Worm (Caenorhabditis elegans): ENCODE data around the gene K05F1.8.

Gene K05F1.8

DNA sequence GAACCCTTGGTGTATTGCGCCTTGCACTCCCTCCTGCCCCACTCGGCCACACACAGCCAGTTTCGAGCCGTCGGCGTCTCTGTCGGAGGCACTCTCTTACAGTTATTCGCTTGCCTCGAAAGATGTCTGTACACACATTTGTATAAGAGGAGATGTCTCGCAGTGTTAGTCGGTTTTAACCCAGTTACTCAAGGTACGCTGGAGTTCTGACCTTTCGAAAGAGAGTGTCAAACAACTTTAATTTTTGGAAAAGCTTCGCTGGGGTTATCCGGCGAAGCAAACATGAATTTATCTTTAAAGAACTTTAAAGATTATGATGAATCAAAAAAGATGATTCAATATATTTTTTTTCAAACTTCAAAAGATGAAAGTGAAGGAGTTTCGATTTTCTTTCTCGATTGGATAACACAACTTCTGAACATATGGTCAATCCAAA, 45.3 kb upstream of the K05F1.8 start (continued):
- TF ChIP-seq attf-4 (tag; optimal IDR thresholded peaks at IDR 0.05) (peak; percentile 48), spr-3 (GFP tag; optimal IDR thresholded peaks at IDR 0.05) (peak; percentile 97), daf-19 (GFP tag; conservative IDR thresholded peaks at IDR 0.05) (peak; percentile 99), egl-43 (GFP tag; IDR thresholded peaks at IDR 0.05) (peak; percentile 99), dpl-1 (GFP tag; optimal IDR thresholded peaks at IDR 0.05) (peak; percentile 87), hlh-30 (tag; optimal IDR thresholded peaks at IDR 0.05; ENCODE audit: insufficient read depth) (peak; percentile 96), nhr-25 (tag; optimal IDR thresholded peaks at IDR 0.05; ENCODE audit: borderline replicate concordance, insufficient read depth) (peak; percentile 96), Y105C5A.15 (GFP tag; IDR thresholded peaks at IDR 0.05) (peak; percentile 74; the same call in 1 of the 2 replicates), hmg-1.1 (GFP tag; IDR thresholded peaks at IDR 0.05) (peak; percentile 100), tra-1 (GFP tag; IDR thresholded peaks at IDR 0.05) (peak; percentile 98), jun-1 (tag; optimal IDR thresholded peaks at IDR 0.05) (peak; percentile 98), pqm-1 (tag; optimal IDR thresholded peaks at IDR 0.05) (peak; percentile 53), fos-1 (tag; optimal IDR thresholded peaks at IDR 0.05) (peak; percentile 97), set-16 (GFP tag; IDR thresholded peaks at IDR 0.05) (peak; percentile 83), unc-130 (GFP tag; optimal IDR thresholded peaks at IDR 0.05) (peak; percentile 93), cey-2 (tag; optimal IDR thresholded peaks at IDR 0.05; ENCODE audit: borderline replicate concordance, insufficient read depth) (peak; percentile 89), Y5F2A.4 (GFP tag; optimal IDR thresholded peaks at IDR 0.05) (peak; percentile 88), ctbp-1 (GFP tag; IDR thresholded peaks at IDR 0.05) (peak; percentile 99), Y75B8A.6 (GFP tag; IDR thresholded peaks at IDR 0.05) (peak; percentile 78), ceh-62 (tag; optimal IDR thresholded peaks at IDR 0.05) (peak; percentile 44), dmd-6 (GFP tag; IDR thresholded peaks at IDR 0.05) (peak; percentile 99), nhr-102 (tag; optimal IDR thresholded peaks at IDR 0.05) (peak; percentile 98), ceh-32 (tag; optimal IDR thresholded peaks at IDR 0.05; ENCODE audit: poor library complexity) (peak; percentile 91), dmd-8 (GFP tag; IDR thresholded peaks at IDR 0.05) (peak; percentile 83), ceh-44 (GFP tag; IDR thresholded peaks at IDR 0.05) (peak; percentile 89; the same call in 1 of the 2 replicates), arid-1 (GFP tag; conservative IDR thresholded peaks at IDR 0.05) (peak; percentile 96), F10B5.3 (tag; optimal IDR thresholded peaks at IDR 0.05) (peak; percentile 95)

DNA sequence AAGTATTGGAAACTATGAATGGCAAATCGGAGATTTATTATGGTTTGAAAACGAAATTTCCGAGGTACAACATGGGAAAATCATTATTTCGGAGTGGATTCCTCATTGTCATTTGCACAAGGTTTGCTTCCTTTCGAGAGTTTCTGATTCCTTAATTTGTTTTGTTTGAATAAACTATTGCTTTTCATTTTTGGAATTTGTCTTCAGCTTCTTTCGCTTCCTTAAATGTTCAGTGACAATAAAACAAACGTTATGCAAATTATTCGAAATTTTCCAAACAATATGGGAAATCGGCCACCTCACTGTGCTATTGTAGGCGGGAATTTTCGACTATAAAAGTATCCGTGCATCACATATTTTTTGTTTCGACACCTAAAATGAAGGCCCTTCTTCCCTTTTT, 42.4 kb upstream of the K05F1.8 start, which contains the start of gene nep-25:
nep-25 (plus strand) TSS at position 375 of the 400 bp plus-strand sequence.
- TF ChIP-seq aha-1 (tag): peak; percentile 46
- no peak for TF ChIP-seq aly-2 (tag; optimal IDR thresholded peaks at IDR 0.05)
- TF ChIP-seq unc-62 (GFP tag; optimal IDR thresholded peaks at IDR 0.05 in 1 of 2): peak in 1 of 2 experiments; percentile 90
- TF ChIP-seq unc-62 (tag; optimal IDR thresholded peaks at IDR 0.05): no peak

DNA sequence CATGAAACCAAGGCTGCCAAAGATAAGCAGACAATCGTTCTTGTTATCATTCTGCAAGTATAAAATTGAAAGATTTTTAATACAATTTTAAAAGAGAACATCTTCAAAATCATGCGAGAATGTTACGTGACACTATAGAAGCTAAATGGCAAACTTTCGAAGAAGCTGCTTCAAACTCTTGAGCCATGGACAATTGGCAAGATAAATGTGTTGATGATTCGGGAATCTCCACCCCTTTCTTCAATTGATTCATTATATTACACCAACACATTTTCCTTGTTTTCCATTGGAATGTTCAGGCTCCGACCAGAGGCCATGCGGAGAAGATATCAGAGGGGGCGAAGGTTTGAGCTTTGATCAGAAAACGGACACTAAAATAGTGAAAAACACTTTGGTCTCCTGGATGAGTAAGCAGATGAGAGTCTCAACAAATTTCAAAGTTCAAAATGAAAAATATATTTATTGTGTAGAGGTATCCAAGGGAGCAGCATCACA, 41.6 kb upstream of the K05F1.8 start, which contains the start of gene lec-5:
lec-5 (minus strand) TSS at position 51 of the 495 bp plus-strand sequence.
- no peak for TF ChIP-seq jun-1 (tag; optimal IDR thresholded peaks at IDR 0.05)
- no peak for TF ChIP-seq ama-1 (optimal IDR thresholded peaks at IDR 0.05)
- TF ChIP-seq nhr-11 (tag; optimal IDR thresholded peaks at IDR 0.05): peak; percentile 34
- TF ChIP-seq daf-16 (GFP tag; optimal IDR thresholded peaks at IDR 0.05): peak in 1 of 2 experiments; percentile 94
- no peak for TF ChIP-seq daf-16 (tag; optimal IDR thresholded peaks at IDR 0.05)

DNA sequence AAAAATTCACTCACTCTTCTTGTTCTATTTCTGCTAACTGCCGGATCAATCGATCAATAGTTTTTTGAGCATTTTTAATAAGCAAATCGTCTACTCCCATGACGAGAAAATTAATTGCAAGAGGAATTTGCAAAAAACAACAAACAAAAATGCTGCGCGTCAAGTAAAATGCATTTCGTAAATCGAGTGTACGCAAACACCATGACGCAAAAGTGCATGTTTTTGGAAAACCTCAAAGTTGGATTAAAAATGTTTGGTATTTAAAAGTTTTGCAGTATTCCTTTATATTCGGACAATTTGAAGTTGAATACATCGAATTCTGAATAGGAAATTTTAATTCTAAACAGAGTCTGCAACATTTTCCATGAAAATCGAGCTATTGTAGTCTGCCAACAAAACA, 39.8 kb upstream of the K05F1.8 start, which contains the start of gene ZK1248.19:
ZK1248.19 (minus strand) TSS at position 188 of the 400 bp plus-strand sequence.
- TF ChIP-seq ceh-20 (GFP tag; IDR thresholded peaks at IDR 0.05) (no peak), lsy-2 (tag; optimal IDR thresholded peaks at IDR 0.05) (peak in 1 of 2 experiments; percentile 54), R02D3.7 (tag; optimal IDR thresholded peaks at IDR 0.05) (peak; percentile 88), daf-16 (GFP tag; optimal IDR thresholded peaks at IDR 0.05) (no peak), daf-16 (tag; optimal IDR thresholded peaks at IDR 0.05) (peak; percentile 24), F26F4.8 (GFP tag; conservative IDR thresholded peaks at IDR 0.05) (no peak), dpl-1 (GFP tag; optimal IDR thresholded peaks at IDR 0.05) (peak; percentile 12), mes-2 (tag; optimal IDR thresholded peaks at IDR 0.05; ENCODE audit: poor library complexity, severe bottlenecking) (peak; percentile 57)

All from whole organism, L4 larva.